Fruit fly (Drosophila melanogaster): ENCODE data around the gene sloth2.

The sloth2 gene

dm6 chrX:7008102-7009087, 2.8 kb upstream of the sloth2 start (continued):
- TF ChIP-seq Hr4 (GFP tag; optimal IDR thresholded peaks at IDR 0.05), result peak; percentile 76
- peak; percentile 56 for TF ChIP-seq Hr39 (GFP tag; optimal IDR thresholded peaks at IDR 0.05)
- peak; percentile 53 for TF ChIP-seq CG6792 (GFP tag; optimal IDR thresholded peaks at IDR 0.05)
- TF ChIP-seq Sox14 (GFP tag; optimal IDR thresholded peaks at IDR 0.05), result peak; percentile 64
- peak; percentile 16 for TF ChIP-seq Sox15 (GFP tag; optimal IDR thresholded peaks at IDR 0.05)
- TF ChIP-seq Gug (GFP tag; IDR thresholded peaks at IDR 0.05), result peak; percentile 61
- TF ChIP-seq dac (GFP tag; optimal IDR thresholded peaks at IDR 0.05), result no peak
- peak; percentile 68 for TF ChIP-seq CG6276 (GFP tag; optimal IDR thresholded peaks at IDR 0.05)
- peak; percentile 61 for TF ChIP-seq Lpt (GFP tag; optimal IDR thresholded peaks at IDR 0.05)
- TF ChIP-seq CG8632 (GFP tag; optimal IDR thresholded peaks at IDR 0.05), result peak; percentile 60
- no peak for TF ChIP-seq Hr38 (GFP tag; optimal IDR thresholded peaks at IDR 0.05)

- TF ChIP-seq CG3919 (GFP tag; optimal IDR thresholded peaks at IDR 0.05) (peak; percentile 92), Hr4 (GFP tag; optimal IDR thresholded peaks at IDR 0.05) (peak; percentile 95), fd59A (GFP tag; optimal IDR thresholded peaks at IDR 0.05) (peak; percentile 59), Ets96B (tag; optimal IDR thresholded peaks at IDR 0.05) (peak; percentile 85), CG11762 (GFP tag; optimal IDR thresholded peaks at IDR 0.05; ENCODE audit: insufficient read depth) (peak; percentile 81), CG9139 (GFP tag; optimal IDR thresholded peaks at IDR 0.05) (peak; percentile 42), esn (GFP tag; optimal IDR thresholded peaks at IDR 0.05) (peak; percentile 89), CG34406 (GFP tag; optimal IDR thresholded peaks at IDR 0.05) (peak; percentile 80), cyc (GFP tag; optimal IDR thresholded peaks at IDR 0.05) (peak; percentile 89), Smox (GFP tag; optimal IDR thresholded peaks at IDR 0.05) (peak; percentile 89), achi (GFP tag; optimal IDR thresholded peaks at IDR 0.05) (peak; percentile 86), net (GFP tag; optimal IDR thresholded peaks at IDR 0.05) (peak; percentile 89), Eip75B (GFP tag; optimal IDR thresholded peaks at IDR 0.05) (peak; percentile 81), Sox15 (GFP tag; optimal IDR thresholded peaks at IDR 0.05) (peak; percentile 89), Lpt (GFP tag; optimal IDR thresholded peaks at IDR 0.05) (peak; percentile 88), CG6808 (GFP tag; optimal IDR thresholded peaks at IDR 0.05) (peak; percentile 57), Hr38 (GFP tag; optimal IDR thresholded peaks at IDR 0.05) (peak; percentile 73), spab (GFP tag; optimal IDR thresholded peaks at IDR 0.05) (peak; percentile 64), eg (GFP tag; IDR thresholded peaks at IDR 0.05) (peak; percentile 98), CG32006 (GFP tag; optimal IDR thresholded peaks at IDR 0.05) (peak; percentile 94), CG6163 (GFP tag; IDR thresholded peaks at IDR 0.05) (peak; percentile 96), Sox102F (GFP tag; optimal IDR thresholded peaks at IDR 0.05) (peak; percentile 84), Gug (GFP tag; IDR thresholded peaks at IDR 0.05) (peak; percentile 94), acj6 (GFP tag; optimal IDR thresholded peaks at IDR 0.05) (peak; percentile 91), CG11902 (GFP tag; optimal IDR thresholded peaks at IDR 0.05) (peak; percentile 83), OdsH (GFP tag; optimal IDR thresholded peaks at IDR 0.05) (peak; percentile 95), CG10631 (GFP tag; optimal IDR thresholded peaks at IDR 0.05) (peak; percentile 89), lz (GFP tag; optimal IDR thresholded peaks at IDR 0.05) (peak; percentile 91), fd85E (GFP tag; optimal IDR thresholded peaks at IDR 0.05) (peak; percentile 9), topi (GFP tag; optimal IDR thresholded peaks at IDR 0.05) (peak; percentile 89), CG7368 (GFP tag; optimal IDR thresholded peaks at IDR 0.05) (peak; percentile 82), ss (GFP tag; optimal IDR thresholded peaks at IDR 0.05) (peak; percentile 52 to 64), CG15336 (GFP tag; IDR thresholded peaks at IDR 0.05) (peak; percentile 94), CG8119 (GFP tag; IDR thresholded peaks at IDR 0.05) (peak; percentile 91), Sox14 (GFP tag; optimal IDR thresholded peaks at IDR 0.05) (peak; percentile 94), dac (GFP tag; optimal IDR thresholded peaks at IDR 0.05) (peak; percentile 84), CG1621 (tag; optimal IDR thresholded peaks at IDR 0.05) (peak; percentile 81), CG4318 (GFP tag; optimal IDR thresholded peaks at IDR 0.05) (peak; percentile 82), svp (GFP tag) (peak; percentile 92), fkh (GFP tag; optimal IDR thresholded peaks at IDR 0.05) (peak; percentile 38), CG11294 (GFP tag; IDR thresholded peaks at IDR 0.05) (peak; percentile 95)
Observed at dm6 chrX:7013320-7014214, 2.4 kb downstream of the sloth2 start, which contains the start of the genes CG3032 and CG4593. Gene CG3032 (minus strand): TSS chrX:7013881. Gene CG4593 (plus strand): TSS chrX:7013887.
